Fruit fly (Drosophila melanogaster) ovary, adult (tissue): ENCODE results near the gene CG31156.
A peak's percentile ranks its signal among the peaks of the same experiment; 100 is the strongest.

Experiments
- CG17801 ChIP-seq: fragments of 200-800 bp; optimal IDR thresholded peaks from 2 replicates; lab custom pipeline; 2019; ENCODE audit warnings: missing biosample characterization, mild to moderate bottlenecking, missing genetic modification characterization, moderate library complexity; ENCODE audit not compliant: partially characterized antibody

The CG31156 gene

dm6 chr3R:22587419-22587963 is 26.0 kb downstream of the CG31156 start, which contains the start of gene Efa6:
Gene Efa6, plus strand, starts transcription at chr3R:22587755.
- TF ChIP-seq CG17801 = peak; percentile 74

- no peak for TF ChIP-seq CG17801
Observed at dm6 chr3R:22586525-22586924, 26.9 kb downstream of the CG31156 start, which contains the start of gene btn. Gene btn, minus strand, starts transcription at chr3R:22586625.

- TF ChIP-seq CG17801 = peak; percentile 28
Observed at dm6 chr3R:22584582-22584981, 28.9 kb downstream of the CG31156 start, which contains the start of the genes CG33107 and CG6937. Gene CG33107, minus strand, starts transcription at chr3R:22584718. Gene CG6937, plus strand, starts transcription at chr3R:22584773.

dm6 chr3R:22582981-22583380 is 30.5 kb downstream of the CG31156 start, which contains the start of gene Dph5:
Gene Dph5, minus strand, starts transcription at chr3R:22583225.
- TF ChIP-seq CG17801 = no peak

dm6 chr3R:22580546-22580945 is 32.9 kb downstream of the CG31156 start, which contains the start of gene CSN6:
Gene CSN6, plus strand, starts transcription at chr3R:22580773.
- peak; percentile 6 for TF ChIP-seq CG17801

- TF ChIP-seq CG17801 = no peak
Observed at dm6 chr3R:22576979-22577378, 36.5 kb downstream of the CG31156 start.

dm6 chr3R:22576096-22576697 is 37.3 kb downstream of the CG31156 start:
- no peak for TF ChIP-seq CG17801

dm6 chr3R:22573590-22573989 is 39.9 kb downstream of the CG31156 start:
- TF ChIP-seq CG17801 = no peak

- TF ChIP-seq CG17801 = no peak
Observed at dm6 chr3R:22569888-22570287, 43.6 kb downstream of the CG31156 start, which contains the start of gene CG33110. Gene CG33110, plus strand, starts transcription at chr3R:22570188.

- no peak for TF ChIP-seq CG17801
Observed at dm6 chr3R:22568508-22568907, 44.9 kb downstream of the CG31156 start.

dm6 chr3R:22565732-22566131 is 47.7 kb downstream of the CG31156 start:
- no peak for TF ChIP-seq CG17801

dm6 chr3R:22564707-22565106 is 48.7 kb downstream of the CG31156 start:
- no peak for TF ChIP-seq CG17801

- TF ChIP-seq CG17801 = no peak
Observed at dm6 chr3R:22564076-22564475, 49.4 kb downstream of the CG31156 start.

- TF ChIP-seq CG17801 = no peak
Observed at dm6 chr3R:22562502-22562901, 51.0 kb downstream of the CG31156 start, which contains the start of gene sit. Gene sit, minus strand, starts transcription at chr3R:22562572.

- no peak for TF ChIP-seq CG17801
Observed at dm6 chr3R:22560224-22560623, 53.2 kb downstream of the CG31156 start.
